Fruit fly (Drosophila melanogaster) whole organism, embryonic: ENCODE results near the gene bnl.

Source experiments
- Atf-2 ChIP-seq: fragments of 200-800 bp; sonication (Bioruptor generic); optimal IDR thresholded peaks from 2 replicates; lab custom pipeline; 2016; ENCODE audit warnings: missing biosample characterization, missing genetic modification characterization
- CG10209 ChIP-seq: fragments of 200-800 bp; sonication (Bioruptor generic); optimal IDR thresholded peaks from 3 replicates; lab custom pipeline; 2017; ENCODE audit warnings: missing biosample characterization, mild to moderate bottlenecking, missing genetic modification characterization, missing genetic modification reagents
- CG10654 ChIP-seq: fragments of 200-800 bp; sonication (Bioruptor generic); optimal IDR thresholded peaks from 2 replicates; lab custom pipeline; 2016; ENCODE audit warnings: missing biosample characterization, missing genetic modification characterization
- CG12659 ChIP-seq: fragments of 200-800 bp; sonication (Bioruptor generic); optimal IDR thresholded peaks from 3 replicates; lab custom pipeline; 2017; ENCODE audit warnings: mild to moderate bottlenecking, missing biosample characterization, missing genetic modification reagents, missing genetic modification characterization
- CG12744 ChIP-seq: fragments of 200-800 bp; sonication (Bioruptor generic); optimal IDR thresholded peaks from 2 replicates; lab custom pipeline; 2016; ENCODE audit warnings: missing biosample characterization, missing genetic modification characterization
- CG14441 ChIP-seq: fragments of 200-800 bp; sonication (Bioruptor generic); IDR thresholded peaks from 2 replicates; pipeline ENCODE4 v1.3.6; 2022; ENCODE audit warnings: missing biosample characterization, missing genetic modification characterization
- CG14965 ChIP-seq: fragments of 200-800 bp; sonication (Bioruptor generic); optimal IDR thresholded peaks from 2 replicates; lab custom pipeline; 2016; ENCODE audit warnings: missing biosample characterization, missing genetic modification characterization, borderline replicate concordance
- CG15479 ChIP-seq: fragments of 200-800 bp; sonication (Bioruptor generic); optimal IDR thresholded peaks from 3 replicates; lab custom pipeline; 2019; ENCODE audit warnings: missing biosample characterization, mild to moderate bottlenecking, missing genetic modification characterization, moderate library complexity
- CG17361 ChIP-seq: fragments of 200-800 bp; sonication (Bioruptor generic); IDR thresholded peaks from 3 replicates; pipeline ENCODE4 v1.3.6; 2022; ENCODE audit warnings: missing biosample characterization, missing genetic modification characterization
- CG17385 ChIP-seq: fragments of 200-800 bp; sonication (Bioruptor generic); optimal IDR thresholded peaks from 3 replicates; lab custom pipeline; 2018; ENCODE audit warnings: missing biosample characterization, mild to moderate bottlenecking, missing genetic modification characterization
- CG18262 ChIP-seq: fragments of 200-800 bp; optimal IDR thresholded peaks from 3 replicates; lab custom pipeline; 2019; ENCODE audit warnings: missing biosample characterization, mild to moderate bottlenecking, missing genetic modification characterization, moderate library complexity
- CG2712 ChIP-seq: fragments of 200-800 bp; optimal IDR thresholded peaks from 3 replicates; lab custom pipeline; 2019; ENCODE audit warnings: missing biosample characterization, mild to moderate bottlenecking, missing genetic modification characterization, moderate library complexity
- CG3065 ChIP-seq: fragments of 200-800 bp; sonication (Bioruptor generic); optimal IDR thresholded peaks from 2 replicates; lab custom pipeline; 2016; ENCODE audit warnings: missing biosample characterization, missing genetic modification characterization
- CG31441 ChIP-seq: fragments of 200-800 bp; sonication (Bioruptor generic); IDR thresholded peaks from 2 replicates; pipeline ENCODE4 v1.3.6; 2022; ENCODE audit warnings: missing biosample characterization, missing genetic modification characterization
- CG6683 ChIP-seq: fragments of 200-800 bp; sonication (Bioruptor generic); optimal IDR thresholded peaks from 2 replicates; lab custom pipeline; 2017; ENCODE audit warnings: missing biosample characterization, mild to moderate bottlenecking, missing genetic modification characterization, missing genetic modification reagents
- CG6791 ChIP-seq: fragments of 200-800 bp; sonication (Bioruptor generic); IDR thresholded peaks from 3 replicates; pipeline ENCODE4 v1.3.6; 2022; ENCODE audit warnings: missing biosample characterization, missing genetic modification characterization; ENCODE audit not compliant: partially characterized antibody
- CG6854 ChIP-seq: fragments of 200-800 bp; sonication (Bioruptor generic); optimal IDR thresholded peaks from 3 replicates; lab custom pipeline; 2017; ENCODE audit warnings: missing biosample characterization, mild to moderate bottlenecking, missing genetic modification characterization
- Drgx ChIP-seq: fragments of 200-800 bp; sonication (Bioruptor generic); IDR thresholded peaks from 2 replicates; pipeline ENCODE4 v1.3.6; 2022; ENCODE audit warnings: missing biosample characterization, missing genetic modification characterization
- Ets65A ChIP-seq: fragments of 200-800 bp; sonication (Bioruptor generic); peaks from one replicate; lab custom pipeline; 2016; ENCODE audit warnings: missing biosample characterization, missing genetic modification characterization
- Fer1 ChIP-seq: fragments of 200-800 bp; sonication (Bioruptor generic); optimal IDR thresholded peaks from 2 replicates; lab custom pipeline; 2017; ENCODE audit warnings: missing biosample characterization, mild to moderate bottlenecking, missing genetic modification characterization
- Hr78 ChIP-seq, 2 experiments: fragments of 200-800 bp in 1 of 2; fragments of >200 bp in 1 of 2; sonication (Bioruptor generic) in 1 of 2; optimal IDR thresholded peaks; 2 replicates each; lab custom pipeline; 2017 to 2019; ENCODE audit warnings: missing biosample characterization in 2 of 2, missing genetic modification characterization in 2 of 2, mild to moderate bottlenecking in 1 of 2, moderate library complexity in 1 of 2
- Med ChIP-seq: fragments of 200-800 bp; sonication (Bioruptor generic); peaks from one replicate; lab custom pipeline; 2016; ENCODE audit warnings: missing biosample characterization, missing genetic modification characterization, mild to moderate bottlenecking, inconsistent platforms, moderate library complexity
- Tbp ChIP-seq: fragments of >200 bp; optimal IDR thresholded peaks from 2 replicates; lab custom pipeline; 2018; ENCODE audit warnings: missing biosample characterization, missing genetic modification characterization
- dati ChIP-seq: fragments of 200-800 bp; sonication (Bioruptor generic); IDR thresholded peaks from 2 replicates; pipeline ENCODE4 v1.3.6; 2022; ENCODE audit warnings: missing biosample characterization, missing genetic modification characterization
- dmrt11E ChIP-seq: fragments of 200-800 bp; sonication (Bioruptor generic); optimal IDR thresholded peaks from 3 replicates; lab custom pipeline; 2018; ENCODE audit warnings: missing biosample characterization, mild to moderate bottlenecking, missing genetic modification characterization, moderate library complexity
- fd3F ChIP-seq: fragments of 200-800 bp; sonication (Bioruptor generic); optimal IDR thresholded peaks from 2 replicates; lab custom pipeline; 2018; ENCODE audit warnings: missing biosample characterization, mild to moderate bottlenecking, missing genetic modification characterization, moderate library complexity
- ftz-f1 ChIP-seq: fragments of 200-800 bp; sonication (Bioruptor generic); optimal IDR thresholded peaks from 2 replicates; lab custom pipeline; 2016; ENCODE audit warnings: missing biosample characterization, missing genetic modification characterization
- gem ChIP-seq: fragments of 200-800 bp; sonication (Bioruptor generic); optimal IDR thresholded peaks from 2 replicates; lab custom pipeline; 2019; ENCODE audit warnings: missing biosample characterization, mild to moderate bottlenecking, missing genetic modification characterization, moderate library complexity
- gsb-n ChIP-seq: fragments of 200-800 bp; sonication (Bioruptor generic); optimal IDR thresholded peaks from 3 replicates; lab custom pipeline; 2018; ENCODE audit warnings: missing biosample characterization, mild to moderate bottlenecking, missing genetic modification characterization
- gt ChIP-seq: fragments of 200-800 bp; sonication (Bioruptor generic); IDR thresholded peaks from 2 replicates; pipeline ENCODE4 v1.3.6; 2022; ENCODE audit warnings: missing biosample characterization, missing genetic modification characterization
- hbn ChIP-seq: fragments of 200-800 bp; sonication (Bioruptor generic); IDR thresholded peaks from 2 replicates; pipeline ENCODE4 v1.3.6; 2022; ENCODE audit warnings: missing biosample characterization, missing genetic modification characterization; ENCODE audit not compliant: partially characterized antibody
- otp ChIP-seq: fragments of 200-800 bp; sonication (Bioruptor generic); IDR thresholded peaks from 3 replicates; pipeline ENCODE4, ENCODE4 v1.3.6; 2022; ENCODE audit warnings: missing biosample characterization, missing genetic modification characterization
- pfk ChIP-seq: fragments of 200-800 bp; sonication (Bioruptor generic); optimal IDR thresholded peaks from 2 replicates; lab custom pipeline; 2018; ENCODE audit warnings: missing biosample characterization, mild to moderate bottlenecking, missing genetic modification characterization, moderate library complexity
- phol ChIP-seq: fragments of 200-800 bp; sonication (Bioruptor generic); optimal IDR thresholded peaks from 3 replicates; lab custom pipeline; 2018; ENCODE audit warnings: missing biosample characterization, mild to moderate bottlenecking, missing genetic modification characterization, moderate library complexity
- pum ChIP-seq: fragments of 200-800 bp; sonication (Bioruptor generic); optimal IDR thresholded peaks from 2 replicates; lab custom pipeline; 2016; ENCODE audit warnings: missing biosample characterization, missing genetic modification characterization
- run ChIP-seq: fragments of 200-800 bp; sonication (Bioruptor generic); optimal IDR thresholded peaks from 3 replicates; lab custom pipeline; 2018; ENCODE audit warnings: missing biosample characterization, mild to moderate bottlenecking, missing genetic modification characterization

bnl gene

DNA sequence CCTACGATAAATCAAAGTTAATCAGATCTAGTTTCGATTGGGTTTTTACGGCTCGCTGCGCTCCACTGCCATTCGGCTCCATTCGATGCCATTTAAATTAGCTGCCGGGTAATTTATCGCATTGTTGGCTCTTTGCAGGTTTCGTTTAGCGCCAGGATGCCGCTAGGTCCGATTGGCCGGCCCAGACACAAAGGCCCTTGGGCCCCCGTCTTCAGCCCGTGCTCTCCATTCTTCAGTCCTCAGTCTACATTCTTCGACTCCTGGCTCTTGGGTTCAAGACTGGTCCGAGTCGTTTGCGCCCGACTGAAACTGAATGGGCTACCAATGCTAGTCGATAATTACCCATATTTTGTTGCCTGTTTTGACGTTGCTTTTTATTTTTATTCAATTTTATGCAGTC, 23.4 kb downstream of the bnl start:
- no peak for TF ChIP-seq Atf-2 (GFP tag; lab: Kevin White, UChicago)
- no peak for TF ChIP-seq CG17385 (GFP tag; lab: Kevin White, UChicago)
- TF ChIP-seq fd3F = no peak
- TF ChIP-seq CG6683 = no peak
- no peak for TF ChIP-seq hbn (GFP tag; lab: Robert Waterston, UW)
- no peak for TF ChIP-seq CG6854
- no peak for TF ChIP-seq dati
- TF ChIP-seq CG10654 (GFP tag; lab: Kevin White, UChicago) = no peak
- no peak for TF ChIP-seq CG3065
- TF ChIP-seq CG12659 = no peak
- no peak for TF ChIP-seq CG18262

DNA sequence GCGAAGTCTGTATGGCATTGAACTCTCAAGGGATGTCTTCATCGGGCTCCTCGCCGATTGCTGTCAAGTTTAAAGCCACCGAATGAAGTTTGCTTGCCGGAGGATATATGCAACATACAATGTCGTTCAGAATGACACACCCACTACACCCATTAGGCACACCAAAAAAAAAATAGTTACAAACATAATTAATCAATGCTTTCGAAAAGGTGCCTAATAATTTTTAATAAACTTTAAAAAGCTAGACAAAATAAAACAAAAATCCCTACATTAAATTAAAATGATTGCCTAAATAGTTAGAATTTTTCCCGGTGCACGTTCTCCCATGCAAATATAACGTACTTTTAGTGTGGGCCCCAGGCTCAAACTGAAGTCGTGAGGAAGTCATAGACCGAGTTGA, 24.1 kb downstream of the bnl start:
- TF ChIP-seq Ets65A (GFP tag; lab: Kevin White, UChicago) (peak; percentile 78), pfk (GFP tag; lab: Kevin White, UChicago) (no peak)

DNA sequence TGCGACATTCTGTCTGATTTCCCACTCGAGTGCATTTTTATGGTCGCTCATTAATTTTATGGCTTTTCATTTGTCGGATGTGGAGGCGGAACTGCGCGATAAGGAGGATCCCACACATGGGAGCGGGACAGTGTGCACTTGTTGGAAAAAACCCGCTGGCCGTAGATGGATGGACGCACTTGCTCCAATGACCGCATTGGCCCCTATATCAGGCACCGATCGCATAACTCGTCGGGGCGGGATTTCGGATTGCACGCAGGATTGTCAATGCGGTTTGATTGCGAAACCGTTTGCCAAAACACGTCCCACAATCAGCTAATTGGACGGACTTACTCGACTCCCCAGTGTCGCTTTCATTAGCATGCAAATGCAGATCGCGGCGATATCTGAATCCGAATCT, 25.1 kb downstream of the bnl start:
- TF ChIP-seq pum (no peak), CG14441 (GFP tag; lab: Robert Waterston, UW) (no peak), gt (GFP tag; lab: Robert Waterston, UW) (no peak), ftz-f1 (GFP tag; lab: Kevin White, UChicago) (no peak), Tbp (GFP tag; lab: Kevin White, UChicago) (no peak)

DNA sequence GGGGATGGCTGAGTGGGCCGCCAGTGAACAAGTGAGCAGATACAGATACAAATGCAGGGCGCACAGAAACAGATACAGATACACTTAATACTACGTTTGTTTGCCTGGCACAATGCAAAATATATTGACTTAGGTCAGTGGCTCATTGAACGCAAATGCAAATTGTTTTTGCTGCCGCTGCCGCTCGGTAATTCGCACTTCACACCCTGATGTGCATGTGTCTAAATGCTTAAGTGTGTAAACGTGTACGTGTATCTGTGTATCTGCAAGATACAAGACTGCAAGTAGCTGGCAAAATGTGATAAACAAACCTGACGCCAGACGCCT, 28.2 kb downstream of the bnl start:
- TF ChIP-seq CG15479 (GFP tag; lab: Kevin White, UChicago) (peak; percentile 67), CG12744 (GFP tag; lab: Kevin White, UChicago) (no peak)

DNA sequence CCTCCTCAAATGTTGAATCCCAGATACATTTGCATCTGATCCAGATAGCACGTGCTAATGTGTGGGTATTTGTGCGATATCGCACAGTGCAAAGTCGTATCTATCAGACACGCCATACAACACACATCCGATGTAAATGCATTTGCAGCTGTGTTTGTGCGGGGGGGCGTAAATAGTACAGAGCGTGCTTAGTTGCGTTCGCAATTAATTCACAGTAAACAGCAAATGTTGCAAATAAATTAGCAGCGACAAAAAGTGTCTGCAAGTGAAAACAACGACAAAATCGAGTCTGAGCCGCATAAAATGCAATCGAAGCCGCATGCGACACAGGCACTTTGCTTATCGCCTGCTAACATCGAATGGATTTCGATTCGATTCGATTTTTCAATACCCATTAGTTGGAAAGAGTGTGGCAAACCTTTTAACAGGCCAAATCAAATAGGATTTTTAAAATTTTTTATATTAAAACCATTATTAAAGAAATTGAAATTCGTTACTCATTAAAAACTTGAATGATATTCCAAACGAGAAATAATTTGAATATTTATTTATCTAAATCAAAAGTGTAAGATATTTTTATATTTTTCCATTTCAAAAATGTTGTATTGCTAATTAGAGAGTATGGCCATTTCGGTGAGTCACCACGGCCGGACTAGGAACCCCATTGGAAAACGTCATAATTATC, 28.7 kb downstream of the bnl start:
- peak; percentile 46; the same call in 1 of the 2 replicates for TF ChIP-seq CG31441
- peak; percentile 82 for TF ChIP-seq Ets65A (GFP tag; lab: Kevin White, UChicago)
- peak; percentile 18 for TF ChIP-seq CG15479 (GFP tag; lab: Kevin White, UChicago)
- TF ChIP-seq Drgx (GFP tag; lab: Robert Waterston, UW) = peak; percentile 22; the same call in 1 of the 2 replicates
- TF ChIP-seq Fer1 = no peak
- TF ChIP-seq otp (GFP tag; lab: Robert Waterston, UW) = no peak
- TF ChIP-seq CG12744 (GFP tag; lab: Kevin White, UChicago) = no peak
- TF ChIP-seq CG17361 (GFP tag; lab: Robert Waterston, UW) = peak; percentile 49; the same call in 2 of the 3 replicates
- peak; percentile 0 for TF ChIP-seq phol
- peak; percentile 43 for TF ChIP-seq CG2712 (tag; lab: Kevin White, UChicago)
- TF ChIP-seq CG18262 = peak; percentile 50
- TF ChIP-seq gem (tag; lab: Kevin White, UChicago) = peak; percentile 4
- TF ChIP-seq CG6791 (GFP tag; lab: Robert Waterston, UW) = no peak
- TF ChIP-seq dmrt11E (tag; lab: Kevin White, UChicago) = peak; percentile 32
- TF ChIP-seq, all 482 proteins: peak for 10

DNA sequence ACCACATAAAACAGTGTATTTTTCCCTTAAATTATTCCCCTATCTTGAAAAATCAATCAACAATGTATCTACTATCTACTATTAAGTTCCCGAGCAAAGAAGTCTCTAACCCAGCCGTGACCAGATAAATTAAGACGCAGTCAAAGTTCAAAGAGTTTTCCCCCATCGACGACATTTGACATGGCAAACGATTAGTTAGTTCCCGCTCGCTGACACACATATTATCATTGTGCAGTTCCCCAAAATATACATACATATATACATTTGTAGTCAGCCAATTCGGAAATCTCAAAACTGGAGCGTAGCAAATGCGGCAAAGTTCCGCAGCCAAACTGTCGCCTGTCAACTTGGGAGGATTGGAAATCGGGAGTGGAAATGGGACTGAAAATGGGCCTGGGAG, 29.5 kb downstream of the bnl start:
- TF ChIP-seq run (tag; lab: Kevin White, UChicago) (no peak), gsb-n (tag; lab: Kevin White, UChicago) (peak; percentile 15), Med (GFP tag; lab: Kevin White, UChicago) (peak; percentile 51), CG10209 (GFP tag; lab: Kevin White, UChicago) (no peak), CG14965 (no peak), Hr78 (GFP tag; optimal IDR thresholded peaks at IDR 0.05; lab: Kevin White, UChicago) (peak in 1 of 2 experiments; percentile 79)
